Worm (Caenorhabditis elegans): ENCODE measurements around the gene fbxa-6.

The fbxa-6 gene

ce11 chrIII:2919-3371 lies at the start of gene fbxa-6, which contains the start of the genes cTel54X.2 and npr-30:
Gene fbxa-6, minus strand, starts transcription at chrIII:3097.
Gene cTel54X.2, plus strand, starts transcription at chrIII:3278.
Gene npr-30, plus strand, starts transcription at chrIII:3321.
- no peak for TF ChIP-seq zfp-3 (GFP tag; conservative IDR thresholded peaks at IDR 0.05)
- no peak for TF ChIP-seq unc-39 (tag; optimal IDR thresholded peaks at IDR 0.05)
- peak; percentile 64 for TF ChIP-seq nhr-28 (tag; optimal IDR thresholded peaks at IDR 0.05)
- TF ChIP-seq aha-1 (tag), result no peak
- no peak for TF ChIP-seq lin-13 (GFP tag; optimal IDR thresholded peaks at IDR 0.05)
- TF ChIP-seq daf-16 (GFP tag; optimal IDR thresholded peaks at IDR 0.05), result no peak
- peak; percentile 60 for TF ChIP-seq daf-16 (tag; optimal IDR thresholded peaks at IDR 0.05)
- TF ChIP-seq pqm-1 (tag; optimal IDR thresholded peaks at IDR 0.05), result peak; percentile 73
- TF ChIP-seq ceh-44 (GFP tag; IDR thresholded peaks at IDR 0.05), result no peak
- TF ChIP-seq ces-1 (GFP tag; optimal IDR thresholded peaks at IDR 0.05), result no peak
- TF ChIP-seq mes-2 (tag; optimal IDR thresholded peaks at IDR 0.05; ENCODE audit: poor library complexity, severe bottlenecking), result no peak
- no peak for TF ChIP-seq attf-4 (tag; optimal IDR thresholded peaks at IDR 0.05)
- no peak for TF ChIP-seq daf-8 (GFP tag; IDR thresholded peaks at IDR 0.05)
- no peak for TF ChIP-seq arid-1 (GFP tag; conservative IDR thresholded peaks at IDR 0.05)
- TF ChIP-seq nhr-102 (tag; optimal IDR thresholded peaks at IDR 0.05), result no peak
- no peak for TF ChIP-seq ZK337.2 (GFP tag; IDR thresholded peaks at IDR 0.05)
- no peak for TF ChIP-seq tra-1 (GFP tag; IDR thresholded peaks at IDR 0.05)
- no peak for TF ChIP-seq nhr-237 (tag; optimal IDR thresholded peaks at IDR 0.05)
- peak; percentile 20 for TF ChIP-seq dve-1 (tag; optimal IDR thresholded peaks at IDR 0.05; ENCODE audit: insufficient read depth)
- TF ChIP-seq ceh-62 (tag; optimal IDR thresholded peaks at IDR 0.05), result no peak
- no peak for TF ChIP-seq lin-39 (tag; optimal IDR thresholded peaks at IDR 0.05)
- no peak for TF ChIP-seq nhr-76 (tag; optimal IDR thresholded peaks at IDR 0.05)
- peak; percentile 27 for TF ChIP-seq nhr-77 (tag; optimal IDR thresholded peaks at IDR 0.05)
- no peak for TF ChIP-seq F49E8.2 (tag; optimal IDR thresholded peaks at IDR 0.05; ENCODE audit: borderline replicate concordance)
- no peak for TF ChIP-seq F37D6.2 (tag; optimal IDR thresholded peaks at IDR 0.05)

ce11 chrIII:51622-52021 lies 48.7 kb upstream of the fbxa-6 start:
- peak; percentile 83 for TF ChIP-seq set-16 (GFP tag; IDR thresholded peaks at IDR 0.05)
- no peak for TF ChIP-seq nhr-25 (tag; optimal IDR thresholded peaks at IDR 0.05; ENCODE audit: borderline replicate concordance, insufficient read depth)

DNA sequence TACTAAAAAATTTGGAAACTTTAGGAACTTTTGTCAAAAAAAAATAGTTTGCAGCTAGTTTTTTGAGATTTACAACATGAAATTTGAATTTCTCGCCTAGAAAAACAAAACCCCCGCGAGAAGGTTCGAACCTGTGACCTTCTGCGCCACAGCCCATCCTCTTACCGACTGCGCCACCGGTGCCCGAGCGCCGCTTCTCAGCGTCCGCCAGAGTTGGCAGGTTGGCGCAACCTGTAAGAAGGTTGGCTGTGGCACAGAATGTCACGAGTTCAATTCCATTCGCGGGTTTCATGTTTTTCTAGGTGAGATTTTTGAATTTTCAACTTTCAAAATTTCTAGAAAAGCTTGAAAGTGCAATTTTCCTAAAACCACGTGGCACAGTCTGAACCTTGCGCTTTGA lies 47.5 kb upstream of the fbxa-6 start:
- 0 out of 2 replicates have a peak, but pooled peaks have one; percentile 24 for TF ChIP-seq dmd-8 (GFP tag; IDR thresholded peaks at IDR 0.05)
- no peak for TF ChIP-seq lin-39 (tag; optimal IDR thresholded peaks at IDR 0.05)
- peak in 1 of 2 experiments; percentile 62 for TF ChIP-seq unc-62 (GFP tag; optimal IDR thresholded peaks at IDR 0.05 in 1 of 2)
- no peak for TF ChIP-seq unc-62 (tag; optimal IDR thresholded peaks at IDR 0.05)
- TF ChIP-seq daf-19 (GFP tag; conservative IDR thresholded peaks at IDR 0.05), result no peak
- TF ChIP-seq unc-39 (tag; optimal IDR thresholded peaks at IDR 0.05), result no peak
- no peak for TF ChIP-seq attf-4 (tag; optimal IDR thresholded peaks at IDR 0.05)
- peak; percentile 77 for TF ChIP-seq set-16 (GFP tag; IDR thresholded peaks at IDR 0.05)
- 0 out of 2 replicates have a peak, but pooled peaks have one; percentile 12 for TF ChIP-seq egl-43 (GFP tag; IDR thresholded peaks at IDR 0.05)

DNA sequence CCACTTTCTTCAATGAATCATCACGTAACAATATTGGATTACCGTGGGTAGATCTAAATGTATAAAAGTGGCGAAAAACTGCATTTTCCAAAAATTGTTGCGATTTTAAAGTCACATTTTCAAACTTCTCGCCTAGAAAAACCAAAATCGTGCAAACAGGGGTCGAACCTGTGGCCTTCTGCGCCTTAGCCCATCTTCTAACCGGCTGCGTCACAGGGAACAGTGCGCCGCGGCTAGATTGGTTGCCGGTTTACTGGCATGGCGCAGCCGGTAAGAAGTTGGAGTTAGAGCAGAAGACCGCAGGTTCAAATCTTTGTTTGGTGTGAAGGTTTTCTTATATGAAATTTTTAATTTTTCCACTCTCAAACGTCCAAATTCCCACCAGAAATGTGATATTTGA lies 46.2 kb upstream of the fbxa-6 start:
- peak in 1 of 2 experiments; percentile 60 for TF ChIP-seq unc-62 (GFP tag; optimal IDR thresholded peaks at IDR 0.05 in 1 of 2)
- TF ChIP-seq unc-62 (tag; optimal IDR thresholded peaks at IDR 0.05), result no peak
- no peak for TF ChIP-seq dpl-1 (GFP tag; optimal IDR thresholded peaks at IDR 0.05)
- TF ChIP-seq D1046.2 (GFP tag; IDR thresholded peaks at IDR 0.05), result 0 out of 2 replicates have a peak, but pooled peaks have one; percentile 57

- TF ChIP-seq zip-2 (tag; optimal IDR thresholded peaks at IDR 0.05) (no peak), ceh-62 (tag; optimal IDR thresholded peaks at IDR 0.05) (no peak), set-16 (GFP tag; IDR thresholded peaks at IDR 0.05) (peak; percentile 95), nhr-11 (tag; optimal IDR thresholded peaks at IDR 0.05) (no peak), sdz-12 (GFP tag; optimal IDR thresholded peaks at IDR 0.05) (no peak), ztf-11 (tag; optimal IDR thresholded peaks at IDR 0.05) (no peak), F37D6.2 (tag; optimal IDR thresholded peaks at IDR 0.05) (no peak), madf-9 (GFP tag; conservative IDR thresholded peaks at IDR 0.05) (no peak), tra-1 (GFP tag; IDR thresholded peaks at IDR 0.05) (0 out of 2 replicates have a peak, but pooled peaks have one; percentile 27), lin-29 (GFP tag; IDR thresholded peaks at IDR 0.05) (no peak), hlh-11 (tag; optimal IDR thresholded peaks at IDR 0.05) (no peak), aha-1 (tag) (peak; percentile 97), dve-1 (tag; optimal IDR thresholded peaks at IDR 0.05; ENCODE audit: insufficient read depth) (no peak), lsy-2 (tag; optimal IDR thresholded peaks at IDR 0.05) (no peak)
Observed at ce11 chrIII:48329-48728, 45.4 kb upstream of the fbxa-6 start.
